Worm (Caenorhabditis elegans): ENCODE data around the gene Y58A7A.5.

- TF ChIP-seq mab-5 (tag; optimal IDR thresholded peaks at IDR 0.05) (no peak), unc-39 (tag; optimal IDR thresholded peaks at IDR 0.05) (no peak), nhr-77 (tag; optimal IDR thresholded peaks at IDR 0.05) (no peak), unc-62 (GFP tag; optimal IDR thresholded peaks at IDR 0.05) (no peak), nhr-237 (tag; optimal IDR thresholded peaks at IDR 0.05) (no peak)
Measured at ce11 chrV:5107816-5108215, 21.0 kb upstream of the Y58A7A.5 start, which contains the start of gene srab-3.

Data from whole organism, L2 larva.